Worm (Caenorhabditis elegans) whole organism, L4/young adult: Measurements from ENCODE around the gene raga-1.

Experiments
- W03F9.2 ChIP-seq: fragments of 150-350 bp; optimal IDR thresholded peaks from 2 replicates; lab custom pipeline; 2014; ENCODE audit warnings: missing biosample characterization, missing genetic modification characterization
- dao-5 ChIP-seq: sonication (generic microtip); optimal IDR thresholded peaks from 2 replicates; lab custom pipeline; 2016; ENCODE audit warnings: missing genotype, missing genetic modification characterization, moderate library complexity, missing compliant biosample characterization
- him-1 ChIP-seq: sonication (generic microtip); optimal IDR thresholded peaks from 2 replicates; lab custom pipeline; 2016; ENCODE audit warnings: missing genotype, missing genetic modification reagents, missing genetic modification characterization, missing compliant biosample characterization

raga-1 gene

DNA sequence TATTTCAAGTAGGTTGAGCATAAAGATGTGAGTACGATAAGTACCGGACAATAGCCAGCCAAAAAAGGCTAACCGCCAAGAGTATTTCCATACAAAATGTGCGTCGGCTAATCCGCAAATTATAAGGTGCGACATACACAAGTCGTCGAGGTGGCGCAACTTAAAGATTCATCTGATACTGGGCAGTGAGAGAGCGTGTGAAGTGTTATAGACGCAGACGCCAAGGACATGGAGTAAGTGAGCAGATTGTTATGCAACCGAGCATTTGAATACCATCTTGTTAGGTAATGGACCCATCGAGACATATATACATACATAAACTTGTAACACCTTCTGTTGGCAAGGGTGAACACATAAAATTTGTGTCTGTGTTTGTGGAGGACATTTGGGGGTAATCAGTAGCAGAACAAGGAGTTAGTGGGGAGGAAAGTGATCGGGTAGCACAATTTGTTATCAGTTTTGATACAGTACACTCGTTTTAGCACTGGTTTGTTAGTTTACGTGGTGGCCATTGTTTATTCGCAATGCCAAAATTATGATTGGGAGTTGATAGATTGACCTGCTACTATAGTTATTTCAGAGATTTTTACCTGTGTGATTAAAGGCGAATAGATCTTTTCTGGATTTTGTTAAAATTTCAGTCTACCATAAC, 15.8 kb upstream of the raga-1 start:
- TF ChIP-seq W03F9.2 (tag; lab: Kevin White, UChicago) (no peak), him-1 (tag; lab: Kevin White, UChicago) (no peak), dao-5 (tag; lab: Kevin White, UChicago) (no peak)

DNA sequence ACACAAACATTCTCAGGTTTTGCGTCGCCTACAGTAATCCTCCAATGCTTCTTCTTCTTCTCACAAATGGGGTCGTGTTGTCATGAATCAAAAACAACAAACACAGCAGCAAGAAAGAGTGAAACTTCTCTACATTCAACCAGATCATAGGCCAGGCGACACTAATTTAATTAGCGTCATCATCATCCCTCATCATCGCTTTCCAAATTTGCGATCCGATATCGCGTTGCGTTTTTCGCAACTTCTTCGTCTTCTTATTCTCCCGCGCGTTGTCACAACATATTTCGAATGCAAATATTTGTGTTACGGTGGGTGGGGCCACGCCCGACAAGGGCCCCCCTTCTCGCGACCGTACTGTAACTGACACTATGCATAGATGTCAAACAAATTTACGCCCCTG, 14.7 kb upstream of the raga-1 start:
- TF ChIP-seq him-1 (tag; lab: Kevin White, UChicago), result no peak
- no peak for TF ChIP-seq dao-5 (tag; lab: Kevin White, UChicago)
- TF ChIP-seq W03F9.2 (tag; lab: Kevin White, UChicago), result no peak

DNA sequence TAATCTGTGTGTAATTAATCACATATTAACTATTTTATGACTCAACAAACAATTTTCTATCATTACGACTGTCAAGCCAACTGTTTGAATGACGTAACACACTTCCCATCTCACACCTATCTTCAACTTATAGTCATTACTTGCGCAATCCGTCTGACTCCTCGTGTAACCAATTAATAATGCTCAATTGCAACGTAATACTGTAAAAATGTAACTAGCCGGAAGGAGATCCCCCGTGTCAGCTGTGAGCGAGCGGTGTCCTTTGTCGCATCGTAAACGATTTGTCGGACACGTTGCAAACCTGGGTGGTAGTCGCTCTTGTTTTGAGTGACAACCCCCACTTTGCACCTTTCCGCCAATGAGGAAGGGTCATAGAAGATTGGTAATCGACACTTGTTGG, 13.0 kb upstream of the raga-1 start:
- no peak for TF ChIP-seq him-1 (tag; lab: Kevin White, UChicago)
- no peak for TF ChIP-seq dao-5 (tag; lab: Kevin White, UChicago)
- no peak for TF ChIP-seq W03F9.2 (tag; lab: Kevin White, UChicago)

DNA sequence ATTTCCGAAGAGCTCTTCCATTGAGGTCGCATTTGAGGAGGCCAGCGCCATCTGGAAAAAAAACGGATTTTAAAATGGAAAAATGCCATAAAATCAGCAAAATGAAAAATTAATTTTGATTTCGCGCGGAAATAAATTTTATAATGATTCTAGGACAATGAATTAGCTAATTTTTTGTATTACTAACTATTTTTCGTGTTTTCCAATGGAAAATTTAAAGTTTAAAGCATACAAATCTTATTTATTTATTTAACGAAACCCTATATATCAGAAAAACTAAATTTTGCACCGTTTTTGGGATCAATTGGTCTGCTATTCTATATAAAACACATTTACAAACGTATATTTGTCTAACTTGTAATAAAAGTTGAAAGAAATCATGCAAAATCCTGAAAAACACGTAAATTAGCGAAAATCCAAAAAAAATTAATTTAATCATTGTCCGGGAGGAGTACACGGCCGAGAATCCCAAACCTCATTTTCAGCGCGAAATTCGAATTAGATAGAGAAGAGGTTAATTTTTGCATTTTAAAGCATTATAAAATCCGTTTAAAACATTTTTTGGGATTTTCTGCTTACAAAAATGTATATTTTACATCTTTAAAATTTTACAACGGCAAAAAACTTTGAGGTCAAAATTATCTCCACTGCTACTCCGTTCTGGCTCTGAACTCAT, 10.9 kb upstream of the raga-1 start, which contains the start of gene C47G2.3:
TSS of gene C47G2.3 (minus strand) at position 51 of the 676 bp plus-strand sequence.
- TF ChIP-seq dao-5 (tag; lab: Kevin White, UChicago) (no peak), W03F9.2 (tag; lab: Kevin White, UChicago) (peak; percentile 71), him-1 (tag; lab: Kevin White, UChicago) (peak; percentile 5)

DNA sequence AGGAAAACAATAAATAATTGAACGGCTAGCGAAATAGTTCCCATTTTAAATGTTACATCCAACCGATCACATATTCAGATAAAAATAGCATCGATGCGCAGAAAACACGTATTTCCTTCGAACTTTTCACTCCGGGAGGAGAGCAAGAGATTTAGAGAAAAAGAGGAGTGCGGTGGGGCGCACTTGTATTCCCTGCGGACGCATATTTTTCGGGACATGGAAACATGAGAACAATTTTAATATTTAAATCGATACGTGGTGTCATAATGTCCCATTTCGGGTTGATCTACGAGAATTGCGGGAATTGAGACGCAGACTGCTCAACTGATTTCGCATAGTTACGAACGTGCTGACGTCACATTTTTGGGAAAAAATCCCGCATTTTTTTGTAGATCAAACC, 7.7 kb upstream of the raga-1 start, which contains the start of gene C47G2.4:
TSS of gene C47G2.4 (minus strand) at position 174 of the 400 bp plus-strand sequence.
- peak; percentile 69 for TF ChIP-seq W03F9.2 (tag; lab: Kevin White, UChicago)
- no peak for TF ChIP-seq dao-5 (tag; lab: Kevin White, UChicago)

DNA sequence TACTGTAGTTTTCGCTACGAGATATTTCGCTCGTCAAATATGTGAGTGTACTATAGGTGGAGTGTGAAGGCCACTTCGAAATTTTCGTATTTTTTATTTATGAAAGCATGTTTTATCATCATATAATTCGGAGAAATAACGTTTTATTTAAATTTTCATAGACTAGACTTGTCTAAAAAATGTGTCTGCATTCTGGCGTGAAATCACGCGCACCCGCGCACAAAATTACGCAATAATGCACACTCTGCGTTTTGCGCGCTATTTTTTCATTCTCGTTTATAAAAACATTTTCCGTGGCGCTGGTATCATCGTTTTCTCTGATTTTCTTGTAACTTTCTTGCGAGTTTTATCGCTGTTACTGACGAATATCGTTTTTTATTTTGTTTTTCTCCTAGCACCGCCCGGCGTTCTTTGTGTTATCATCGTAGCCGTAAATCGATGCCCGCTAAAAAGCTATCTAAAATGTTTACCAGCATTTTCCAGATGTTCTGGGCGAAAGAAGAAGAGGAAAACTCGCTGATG, 3.9 kb upstream of the raga-1 start, which contains the start of gene saps-1:
TSS of gene saps-1 (plus strand) at position 472 of the 522 bp plus-strand sequence.
- TF ChIP-seq dao-5 (tag; lab: Kevin White, UChicago) (no peak), W03F9.2 (tag; lab: Kevin White, UChicago) (peak; percentile 31)

DNA sequence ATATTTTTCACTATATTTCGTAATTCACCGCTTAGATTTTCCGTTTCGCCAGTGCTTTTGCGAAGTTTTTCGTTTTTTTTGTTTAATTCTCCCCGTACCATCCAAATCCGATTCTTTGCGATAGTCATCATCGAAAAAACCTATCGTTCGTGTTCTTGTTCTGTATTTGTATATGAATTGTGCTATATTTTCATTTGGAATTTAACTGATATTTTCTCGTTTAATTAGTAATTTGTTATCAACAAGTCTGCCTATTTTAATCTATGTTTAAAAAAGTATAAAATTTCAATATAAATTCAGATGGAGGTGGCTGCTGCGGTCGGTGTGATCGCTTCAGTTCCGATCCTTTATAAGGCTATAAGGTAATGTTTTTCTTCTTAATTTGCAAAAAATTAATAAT, 1.4 kb downstream of the raga-1 start, which contains the start of gene samp-1:
TSS of gene samp-1 (plus strand) at position 301 of the 400 bp plus-strand sequence.
- TF ChIP-seq him-1 (tag; lab: Kevin White, UChicago) (no peak), dao-5 (tag; lab: Kevin White, UChicago) (no peak), W03F9.2 (tag; lab: Kevin White, UChicago) (no peak)

DNA sequence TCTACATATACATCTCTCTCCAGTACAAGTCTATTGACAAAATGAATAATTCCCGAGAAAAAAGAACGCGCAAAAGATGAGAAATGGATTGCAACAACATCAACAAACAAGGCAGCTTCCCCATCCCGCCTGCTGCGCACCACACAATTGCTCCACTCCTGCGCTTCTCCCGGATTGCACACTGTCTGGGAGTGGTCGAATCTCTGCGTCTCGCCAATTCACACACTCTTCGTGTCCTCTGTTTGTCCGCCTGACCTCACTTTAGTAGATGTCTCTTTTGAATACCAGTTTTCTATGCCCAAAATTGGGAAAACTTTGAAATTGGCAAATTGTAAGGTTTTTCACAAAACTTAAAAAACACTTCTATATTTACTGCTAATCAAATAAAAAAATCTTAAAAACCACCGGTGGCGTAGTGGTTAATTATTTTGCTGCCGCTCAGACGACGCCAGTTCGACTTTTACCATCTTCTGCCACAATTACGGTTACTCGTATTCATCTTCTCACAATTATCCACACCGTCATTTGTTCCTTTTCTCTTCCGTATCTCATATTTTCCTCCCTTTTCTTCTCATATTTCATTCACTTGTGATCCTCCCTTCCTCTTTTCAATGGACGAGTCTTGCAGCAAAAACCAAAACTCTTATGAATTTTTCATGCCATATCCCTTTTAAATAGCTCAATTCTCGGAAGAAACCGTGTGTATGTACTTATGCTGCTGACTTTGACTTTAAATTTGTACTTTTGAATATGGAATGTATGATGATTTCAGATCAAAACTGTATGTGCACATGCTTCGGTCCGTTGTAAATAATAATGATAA, 4.7 kb downstream of the raga-1 start, which contains the start of gene rsf-1:
TSS of gene rsf-1 (plus strand) at position 773 of the 823 bp plus-strand sequence.
- TF ChIP-seq W03F9.2 (tag; lab: Kevin White, UChicago), result no peak
- TF ChIP-seq him-1 (tag; lab: Kevin White, UChicago), result no peak
- no peak for TF ChIP-seq dao-5 (tag; lab: Kevin White, UChicago)

DNA sequence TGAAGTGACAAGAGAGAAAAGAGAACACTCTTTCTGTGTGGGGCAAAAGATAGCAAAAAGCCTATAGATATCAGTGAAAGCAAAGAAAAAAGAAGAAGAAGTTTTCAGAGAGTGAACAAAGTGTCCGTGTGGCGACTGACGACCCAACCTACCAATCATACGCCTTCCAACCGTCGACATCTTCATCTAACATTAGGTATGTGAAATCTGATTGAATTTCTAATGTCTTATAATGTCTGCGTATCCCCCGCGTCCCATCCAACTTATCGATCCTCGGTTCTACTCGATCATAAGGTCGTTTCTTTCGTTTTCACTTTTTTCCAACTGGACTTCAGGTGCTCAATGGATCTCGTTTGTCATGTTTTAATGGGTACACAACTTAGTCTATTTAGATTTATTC, 6.2 kb downstream of the raga-1 start:
- TF ChIP-seq W03F9.2 (tag; lab: Kevin White, UChicago) (no peak), him-1 (tag; lab: Kevin White, UChicago) (no peak), dao-5 (tag; lab: Kevin White, UChicago) (no peak)

DNA sequence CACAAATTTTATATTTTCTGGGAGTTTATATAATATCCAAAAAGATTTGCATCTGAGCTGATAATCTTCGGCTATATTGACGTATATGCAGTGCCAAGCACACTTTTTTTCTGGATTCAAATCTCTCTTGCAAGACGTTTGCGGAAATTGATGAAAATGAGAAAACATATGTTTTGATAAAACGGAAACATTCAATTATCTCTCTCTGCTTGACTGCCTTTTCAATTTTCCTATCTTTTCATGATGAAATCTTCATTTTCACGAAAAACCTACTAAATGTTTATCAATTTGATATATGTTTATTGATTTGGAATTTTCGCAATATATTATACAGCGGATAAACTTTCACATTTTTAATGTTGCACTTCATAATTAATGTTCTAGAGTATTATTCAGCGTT, 6.8 kb downstream of the raga-1 start:
- TF ChIP-seq him-1 (tag; lab: Kevin White, UChicago) (no peak), W03F9.2 (tag; lab: Kevin White, UChicago) (no peak), dao-5 (tag; lab: Kevin White, UChicago) (no peak)

DNA sequence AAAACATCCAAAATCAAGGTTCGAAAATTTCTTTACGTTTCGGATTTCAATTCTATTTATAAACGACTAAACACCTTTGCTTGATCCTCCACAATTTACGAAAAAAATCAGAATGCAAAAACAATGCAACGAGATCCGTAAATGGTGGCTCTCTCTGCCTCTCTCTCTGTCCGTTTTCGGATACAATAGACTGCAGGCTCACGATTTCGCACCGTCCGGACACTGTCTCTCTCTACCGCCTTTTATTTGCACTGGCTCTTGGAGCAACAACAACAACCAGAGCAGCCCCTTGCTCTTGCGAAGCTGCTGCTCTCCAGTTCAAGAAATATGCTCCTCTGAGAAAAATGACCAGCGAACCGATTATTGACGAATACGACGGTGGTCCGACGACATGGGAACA, 11.1 kb downstream of the raga-1 start, which contains the start of gene T24F1.7:
TSS of gene T24F1.7 (plus strand) at position 301 of the 400 bp plus-strand sequence.
- TF ChIP-seq W03F9.2 (tag; lab: Kevin White, UChicago) (no peak), him-1 (tag; lab: Kevin White, UChicago) (no peak)

DNA sequence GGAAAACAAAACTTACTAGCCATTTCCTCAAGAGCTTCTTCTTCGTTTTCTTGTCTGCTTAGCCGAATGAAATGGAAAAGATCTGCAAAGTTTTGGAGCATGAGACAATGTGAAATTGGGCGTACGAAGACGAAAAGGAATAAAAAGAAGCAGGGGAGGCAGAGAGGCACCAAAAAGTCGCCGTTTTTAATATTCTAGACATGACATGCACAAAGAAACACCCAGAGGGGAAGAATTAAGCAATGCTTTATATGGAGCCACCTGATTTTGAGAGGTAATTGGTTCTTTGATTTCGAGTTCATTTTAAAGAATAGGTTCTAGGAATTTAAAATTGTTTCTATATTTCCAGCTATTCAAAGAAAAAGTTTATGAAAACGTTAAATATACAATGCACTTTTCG, 13.0 kb downstream of the raga-1 start, which contains the start of gene T24F1.4:
TSS of gene T24F1.4 (minus strand) at position 101 of the 400 bp plus-strand sequence.
- TF ChIP-seq W03F9.2 (tag; lab: Kevin White, UChicago) (no peak), him-1 (tag; lab: Kevin White, UChicago) (no peak), dao-5 (tag; lab: Kevin White, UChicago) (no peak)
